Worm (Caenorhabditis elegans) whole organism, early embryonic: ENCODE data around the gene mdl-1.

Source experiments
- B0310.2 ChIP-seq: sonication (generic microtip); optimal IDR thresholded peaks from 2 replicates; lab custom pipeline; 2016; ENCODE audit warnings: mild to moderate bottlenecking, missing genetic modification characterization, missing compliant biosample characterization
- ama-1 ChIP-seq: fragments of 150-350 bp; optimal IDR thresholded peaks from 2 replicates; lab custom pipeline; 2014
- ceh-13 ChIP-seq: fragments of 200-800 bp; sonication (Bioruptor generic); optimal IDR thresholded peaks from 2 replicates; lab custom pipeline; 2018; ENCODE audit warnings: mild to moderate bottlenecking, missing genetic modification characterization, missing compliant biosample characterization
- ceh-36 ChIP-seq: sonication (generic microtip); optimal IDR thresholded peaks from 2 replicates; lab custom pipeline; 2016; ENCODE audit warnings: missing genetic modification characterization, inconsistent platforms, missing compliant biosample characterization
- flt-1 ChIP-seq: fragments of 200-800 bp; sonication (Bioruptor generic); IDR thresholded peaks from 2 replicates; pipeline ENCODE4 v1.3.6; 2022; ENCODE audit warnings: missing genetic modification characterization, missing compliant biosample characterization
- hmbx-1 ChIP-seq: sonication (generic microtip); optimal IDR thresholded peaks from 2 replicates; lab custom pipeline; 2016; ENCODE audit warnings: mild to moderate bottlenecking, missing genetic modification characterization, missing compliant biosample characterization
- hnd-1 ChIP-seq: sonication (generic microtip); optimal IDR thresholded peaks from 2 replicates; lab custom pipeline; 2016; ENCODE audit warnings: missing genetic modification characterization, missing compliant biosample characterization
- pes-1 ChIP-seq: fragments of 200-800 bp; sonication (Bioruptor generic); IDR thresholded peaks from 2 replicates; pipeline ENCODE4 v1.3.6; 2022; ENCODE audit warnings: missing genetic modification reagents, missing genetic modification characterization, missing compliant biosample characterization
- scrt-1 ChIP-seq: fragments of 200-800 bp; sonication (Bioruptor generic); IDR thresholded peaks from 2 replicates; pipeline ENCODE4 v1.3.6; 2022; ENCODE audit warnings: missing genetic modification characterization, missing compliant biosample characterization
- sea-1 ChIP-seq: fragments of 200-800 bp; sonication (Bioruptor generic); conservative IDR thresholded peaks from 2 replicates; pipeline ENCODE4 v1.3.6; 2022; ENCODE audit warnings: missing genetic modification characterization, missing compliant biosample characterization
- tbx-11 ChIP-seq: fragments of 200-800 bp; sonication (Bioruptor generic); IDR thresholded peaks from 2 replicates; pipeline ENCODE4 v1.3.6; 2022; ENCODE audit warnings: missing genetic modification characterization, missing compliant biosample characterization
- tbx-37 ChIP-seq: fragments of 200-800 bp; sonication (Bioruptor generic); conservative IDR thresholded peaks from 2 replicates; pipeline ENCODE4 v1.3.6; 2022; ENCODE audit warnings: missing genetic modification reagents, missing genetic modification characterization, missing compliant biosample characterization

- TF ChIP-seq tbx-37 (GFP tag; lab: Robert Waterston, UW) (no peak), tbx-11 (GFP tag; lab: Robert Waterston, UW) (no peak), hmbx-1 (tag; lab: Kevin White, UChicago) (no peak), sea-1 (GFP tag; lab: Robert Waterston, UW) (no peak), flt-1 (GFP tag; lab: Robert Waterston, UW) (no peak), hnd-1 (no peak), ceh-13 (GFP tag; lab: Kevin White, UChicago) (no peak), ama-1 (no peak), pes-1 (GFP tag; lab: Robert Waterston, UW) (no peak), ceh-36 (tag; lab: Kevin White, UChicago) (no peak), B0310.2 (tag; lab: Kevin White, UChicago) (no peak), scrt-1 (GFP tag; lab: Robert Waterston, UW) (no peak)
These were observed 1.2 kb upstream of the mdl-1 start for ce11 chrX:6740983-6741365.
